2 worm cellular contexts compared by ENCODE assay signal in the genomic region with DNA sequence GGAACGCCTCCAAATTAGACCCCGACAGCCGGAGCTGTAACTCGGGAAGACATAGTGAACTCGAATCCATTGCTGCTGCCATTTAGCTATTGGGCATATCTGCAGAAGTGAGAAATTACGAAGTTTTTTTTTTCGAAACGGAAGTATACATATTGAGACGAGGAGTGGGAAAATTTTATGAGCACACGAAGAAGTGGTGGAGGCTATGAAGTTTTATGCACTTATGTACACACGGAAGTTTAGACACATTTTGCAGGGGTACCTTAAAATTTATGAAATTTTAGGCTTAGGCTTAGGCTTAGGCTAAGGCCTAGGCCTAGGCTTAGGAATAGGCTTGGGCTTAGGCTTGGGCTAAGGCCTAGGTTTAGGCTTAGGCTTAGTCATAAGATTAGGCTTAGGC.
TF ChIP-seq lines count a peak whose summit lies in the region.

A gene (minus strand): TSS at position 101 of the 400 bp plus-strand sequence.

TF ChIP-seq in whole organism, L1 larva, 84 proteins besides CTCF, POLR2A, EP300 and RAD21:
- TF ChIP-seq tlp-1 (tag; optimal IDR thresholded peaks at IDR 0.05; lab: Kevin White, UChicago) (no peak), nhr-85 (tag; lab: Kevin White, UChicago) (peak; percentile 36)

TF ChIP-seq in whole organism, L2 larva, 48 proteins besides CTCF, POLR2A, EP300 and RAD21:
- TF ChIP-seq unc-55 (GFP tag; optimal IDR thresholded peaks at IDR 0.05; lab: Kevin White, UChicago) (peak; percentile 9), nhr-23 (tag; optimal IDR thresholded peaks at IDR 0.05; lab: Kevin White, UChicago) (no peak), zag-1 (tag; optimal IDR thresholded peaks at IDR 0.05; lab: Kevin White, UChicago) (no peak), egl-27 (tag; optimal IDR thresholded peaks at IDR 0.05; lab: Kevin White, UChicago) (no peak)
